Worm (Caenorhabditis elegans) whole organism, L2 larva: ENCODE measurements around the gene srx-86.
A peak's percentile ranks its signal among the peaks of the same experiment; 100 is the strongest.

Experiments
- C34F6.9 ChIP-seq: fragments of 150-350 bp; optimal IDR thresholded peaks from 2 replicates; lab custom pipeline; 2014; ENCODE audit warnings: missing biosample characterization, missing genetic modification characterization
- F13H6.1 ChIP-seq: sonication (generic microtip); optimal IDR thresholded peaks from 2 replicates; lab custom pipeline; 2016; ENCODE audit warnings: missing genetic modification characterization, missing compliant biosample characterization
- Y55F3AM.14 ChIP-seq: fragments of 200-800 bp; sonication (Bioruptor generic); optimal IDR thresholded peaks from 2 replicates; lab custom pipeline; 2018; ENCODE audit warnings: mild to moderate bottlenecking, missing genetic modification characterization, missing compliant biosample characterization
- ZK546.5 ChIP-seq: sonication (generic microtip); optimal IDR thresholded peaks from 2 replicates; lab custom pipeline; 2017; ENCODE audit warnings: missing biosample characterization, missing genetic modification characterization
- alr-1 ChIP-seq: fragments of 150-350 bp; optimal IDR thresholded peaks from 2 replicates; lab custom pipeline; 2014; ENCODE audit warnings: missing biosample characterization, missing genetic modification characterization
- ama-1 ChIP-seq: fragments of 150-350 bp; optimal IDR thresholded peaks from 2 replicates; lab custom pipeline; 2018; ENCODE audit warnings: inconsistent platforms
- blmp-1 ChIP-seq: sonication (generic microtip); optimal IDR thresholded peaks from 2 replicates; lab custom pipeline; 2017; ENCODE audit warnings: missing genetic modification characterization, mild to moderate bottlenecking, missing compliant biosample characterization, antibody characterized with exemption, moderate library complexity; ENCODE audit not compliant: insufficient read depth
- ceh-82 ChIP-seq: fragments of 150-350 bp; optimal IDR thresholded peaks from 2 replicates; lab custom pipeline; 2014; ENCODE audit warnings: missing biosample characterization, missing genetic modification characterization
- crh-2 ChIP-seq: sonication (generic microtip); optimal IDR thresholded peaks from 2 replicates; lab custom pipeline; 2017; ENCODE audit warnings: missing biosample characterization, missing genetic modification characterization
- dmd-4 ChIP-seq: sonication (generic microtip); optimal IDR thresholded peaks from 2 replicates; lab custom pipeline; 2017; ENCODE audit warnings: missing biosample characterization, missing genetic modification characterization
- egl-27 ChIP-seq: sonication (generic microtip); optimal IDR thresholded peaks from 3 replicates; lab custom pipeline; 2017; ENCODE audit warnings: missing biosample characterization, missing genetic modification reagents, missing genetic modification characterization
- elt-1 ChIP-seq: fragments of 150-350 bp; optimal IDR thresholded peaks from 2 replicates; lab custom pipeline; 2014; ENCODE audit warnings: missing biosample characterization, missing genetic modification characterization
- fos-1 ChIP-seq: fragments of 150-350 bp; optimal IDR thresholded peaks from 2 replicates; lab custom pipeline; 2014; ENCODE audit warnings: missing biosample characterization, missing genetic modification characterization
- gmeb-1 ChIP-seq: fragments of 150-350 bp; optimal IDR thresholded peaks from 2 replicates; lab custom pipeline; 2014; ENCODE audit warnings: missing biosample characterization, missing genetic modification characterization
- lin-11 ChIP-seq: fragments of 150-350 bp; sonication (generic microtip); optimal IDR thresholded peaks from 2 replicates; lab custom pipeline; 2014; ENCODE audit warnings: missing biosample characterization, missing genetic modification characterization, inconsistent platforms, mixed read lengths
- lin-13 ChIP-seq: fragments of 150-350 bp; optimal IDR thresholded peaks from 2 replicates; lab custom pipeline; 2014; ENCODE audit warnings: missing biosample characterization, missing genetic modification reagents, missing genetic modification characterization
- lsy-2 ChIP-seq, 2 experiments: fragments of 150-350 bp in 1 of 2; sonication (generic microtip) in 1 of 2; optimal IDR thresholded peaks; 2 replicates each; lab custom pipeline; 2014 to 2017; ENCODE audit warnings: missing biosample characterization in 2 of 2, missing genetic modification characterization in 2 of 2
- mbf-1 ChIP-seq: sonication (generic microtip); optimal IDR thresholded peaks from 2 replicates; lab custom pipeline; 2017; ENCODE audit warnings: missing biosample characterization, missing genetic modification characterization
- mdl-1 ChIP-seq, 2 experiments: fragments of 150-350 bp in 1 of 2; sonication (generic microtip) in 1 of 2; optimal IDR thresholded peaks; 2 replicates each; lab custom pipeline; 2017; ENCODE audit warnings: missing biosample characterization in 2 of 2, missing genetic modification characterization in 2 of 2
- nhr-10 ChIP-seq: sonication (generic microtip); optimal IDR thresholded peaks from 2 replicates; lab custom pipeline; 2017; ENCODE audit warnings: missing biosample characterization, missing genetic modification characterization
- nhr-11 ChIP-seq: fragments of 150-350 bp; optimal IDR thresholded peaks from 2 replicates; lab custom pipeline; 2014; ENCODE audit warnings: missing biosample characterization, missing genetic modification characterization
- nhr-12 ChIP-seq: fragments of 150-350 bp; optimal IDR thresholded peaks from 2 replicates; lab custom pipeline; 2014; ENCODE audit warnings: missing biosample characterization, missing genetic modification characterization
- nhr-129 ChIP-seq: fragments of 150-350 bp; optimal IDR thresholded peaks from 2 replicates; lab custom pipeline; 2014; ENCODE audit warnings: missing biosample characterization, missing genetic modification characterization
- nhr-21 ChIP-seq: fragments of 150-350 bp; optimal IDR thresholded peaks from 2 replicates; lab custom pipeline; 2014; ENCODE audit warnings: missing biosample characterization, missing genetic modification characterization
- nhr-23 ChIP-seq: fragments of 150-350 bp; optimal IDR thresholded peaks from 2 replicates; lab custom pipeline; 2014; ENCODE audit warnings: missing biosample characterization, missing genetic modification reagents, missing genetic modification characterization
- nhr-237 ChIP-seq: fragments of 150-350 bp; optimal IDR thresholded peaks from 2 replicates; lab custom pipeline; 2014; ENCODE audit warnings: missing biosample characterization, missing genetic modification characterization
- nhr-25 ChIP-seq: fragments of 150-350 bp; sonication (generic microtip); optimal IDR thresholded peaks from 3 replicates; lab custom pipeline; 2014; ENCODE audit warnings: missing biosample characterization, missing genetic modification characterization
- nhr-6 ChIP-seq: fragments of 150-350 bp; optimal IDR thresholded peaks from 2 replicates; lab custom pipeline; 2014; ENCODE audit warnings: missing biosample characterization, missing genetic modification characterization
- nhr-77 ChIP-seq: fragments of 150-350 bp; optimal IDR thresholded peaks from 2 replicates; lab custom pipeline; 2014; ENCODE audit warnings: missing biosample characterization, missing genetic modification characterization
- peb-1 ChIP-seq: fragments of 150-350 bp; optimal IDR thresholded peaks from 2 replicates; lab custom pipeline; 2014; ENCODE audit warnings: missing biosample characterization, missing genetic modification characterization
- sem-4 ChIP-seq: fragments of 150-350 bp; optimal IDR thresholded peaks from 2 replicates; lab custom pipeline; 2014; ENCODE audit warnings: missing biosample characterization, missing genetic modification reagents, missing genetic modification characterization
- sma-3 ChIP-seq: sonication (generic microtip); optimal IDR thresholded peaks from 2 replicates; lab custom pipeline; 2016; ENCODE audit warnings: missing genetic modification reagents, missing genetic modification characterization, missing compliant biosample characterization
- sma-9 ChIP-seq, 2 experiments: fragments of 150-350 bp in 1 of 2; sonication (generic microtip) in 1 of 2; optimal IDR thresholded peaks; 2 replicates each; lab custom pipeline; 2014 to 2016; ENCODE audit warnings: missing genetic modification characterization in 2 of 2, mild to moderate bottlenecking in 1 of 2, missing biosample characterization in 1 of 2, missing compliant biosample characterization in 1 of 2, missing genetic modification reagents in 1 of 2, moderate library complexity in 1 of 2
- unc-39 ChIP-seq: fragments of 150-350 bp; optimal IDR thresholded peaks from 2 replicates; lab custom pipeline; 2014; ENCODE audit warnings: missing biosample characterization, missing genetic modification characterization
- unc-55 ChIP-seq: fragments of 150-350 bp; sonication (generic microtip); optimal IDR thresholded peaks from 3 replicates; lab custom pipeline; 2014; ENCODE audit warnings: missing biosample characterization, missing genetic modification reagents, missing genetic modification characterization
- zag-1 ChIP-seq: fragments of 150-350 bp; optimal IDR thresholded peaks from 2 replicates; lab custom pipeline; 2014; ENCODE audit warnings: missing biosample characterization, missing genetic modification characterization
- ztf-1 ChIP-seq: fragments of 200-800 bp; sonication (Bioruptor generic); conservative IDR thresholded peaks from 2 replicates; pipeline ENCODE4 v1.3.6; 2022; ENCODE audit warnings: missing genetic modification characterization, missing compliant biosample characterization
- ztf-11 ChIP-seq: sonication (generic microtip); optimal IDR thresholded peaks from 2 replicates; lab custom pipeline; 2017; ENCODE audit warnings: missing biosample characterization, missing genetic modification characterization
- ztf-4 ChIP-seq: fragments of 150-350 bp; optimal IDR thresholded peaks from 2 replicates; lab custom pipeline; 2014; ENCODE audit warnings: missing biosample characterization, missing genetic modification characterization

Gene srx-86

ce11 chrV:11548914-11549406, 13.8 kb upstream of the srx-86 start, which contains the start of the genes F38B7.17 and F38B7.3:
Gene F38B7.17, minus strand, starts transcription at chrV:11548964.
Gene F38B7.3, plus strand, starts transcription at chrV:11549107.
- no peak for TF ChIP-seq nhr-77 (tag; lab: Kevin White, UChicago)
- peak; percentile 79 for TF ChIP-seq ama-1 (lab: Kevin White, UChicago)
- peak; percentile 37 for TF ChIP-seq ztf-4
- peak; percentile 69 for TF ChIP-seq crh-2 (tag; lab: Kevin White, UChicago)
- peak in 1 of 2 experiments; percentile 70 for TF ChIP-seq lsy-2 (tag; optimal IDR thresholded peaks at IDR 0.05; lab: Kevin White, UChicago)
- TF ChIP-seq unc-55 (GFP tag; lab: Kevin White, UChicago) = peak; percentile 44
- TF ChIP-seq nhr-25 = peak; percentile 78
- TF ChIP-seq peb-1 = no peak
- TF ChIP-seq unc-39 = no peak
- TF ChIP-seq nhr-6 (tag; lab: Kevin White, UChicago) = peak; percentile 50
- TF ChIP-seq nhr-21 (tag; lab: Kevin White, UChicago) = peak; percentile 64
- TF ChIP-seq alr-1 = no peak
- no peak for TF ChIP-seq nhr-237 (tag; lab: Kevin White, UChicago)
- TF ChIP-seq dmd-4 = no peak
- no peak for TF ChIP-seq nhr-11 (tag; lab: Kevin White, UChicago)
- TF ChIP-seq blmp-1 (tag; lab: Kevin White, UChicago) = peak; percentile 77
- TF ChIP-seq sma-9 (GFP tag; optimal IDR thresholded peaks at IDR 0.05; lab: Kevin White, UChicago) = peak; percentile 70
- no peak for TF ChIP-seq sma-9 (tag; optimal IDR thresholded peaks at IDR 0.05; lab: Kevin White, UChicago)
- no peak for TF ChIP-seq nhr-23 (tag; lab: Kevin White, UChicago)
- no peak for TF ChIP-seq gmeb-1 (tag; lab: Kevin White, UChicago)
- TF ChIP-seq Y55F3AM.14 (GFP tag; lab: Kevin White, UChicago) = no peak
- TF ChIP-seq zag-1 (tag; lab: Kevin White, UChicago) = no peak
- TF ChIP-seq nhr-129 (tag; lab: Kevin White, UChicago) = peak; percentile 85
- TF ChIP-seq fos-1 (tag; lab: Kevin White, UChicago) = peak; percentile 56
- TF ChIP-seq lin-13 = peak; percentile 38
- TF ChIP-seq F13H6.1 (tag; lab: Kevin White, UChicago) = peak; percentile 64
- TF ChIP-seq mdl-1 (tag; optimal IDR thresholded peaks at IDR 0.05; lab: Kevin White, UChicago) = peak; percentile 69 to 81
- peak; percentile 89 for TF ChIP-seq C34F6.9 (tag; lab: Kevin White, UChicago)
- TF ChIP-seq nhr-12 (tag; lab: Kevin White, UChicago) = no peak

- TF ChIP-seq sma-3 (GFP tag; lab: Kevin White, UChicago) (no peak), lin-11 (tag; lab: Kevin White, UChicago) (no peak), nhr-77 (tag; lab: Kevin White, UChicago) (no peak), nhr-23 (tag; lab: Kevin White, UChicago) (no peak), ceh-82 (no peak), ztf-1 (no peak), mbf-1 (tag; lab: Kevin White, UChicago) (no peak)
Measured at ce11 chrV:11552379-11552778, 10.4 kb upstream of the srx-86 start, which contains the start of gene srx-85. Gene srx-85, plus strand, starts transcription at chrV:11552679.

DNA sequence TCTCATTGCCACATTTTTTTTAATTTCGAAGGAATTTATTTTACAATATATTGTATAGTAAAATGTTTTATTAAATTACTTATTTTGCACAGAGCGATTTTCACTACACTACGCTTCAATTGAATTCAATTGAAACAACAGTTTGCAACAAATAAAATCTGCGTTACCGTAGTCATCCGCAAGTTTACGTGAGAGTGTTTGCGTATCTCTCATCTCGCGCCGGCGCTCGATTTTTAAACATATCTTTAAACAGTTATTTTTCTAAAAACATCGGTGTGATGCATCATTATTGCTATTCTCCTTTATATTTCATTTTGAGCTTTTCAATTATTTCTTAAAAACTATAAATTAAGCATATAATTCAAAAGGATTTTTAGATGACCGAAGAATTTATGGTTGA, 8.5 kb upstream of the srx-86 start, which contains the start of gene duo-1:
duo-1 (plus strand) TSS at position 371 of the 400 bp plus-strand sequence.
- TF ChIP-seq lin-11 (tag; lab: Kevin White, UChicago) (no peak), dmd-4 (no peak), alr-1 (no peak), lin-13 (no peak), ZK546.5 (tag; lab: Kevin White, UChicago) (no peak), nhr-25 (no peak)

- TF ChIP-seq nhr-77 (tag; lab: Kevin White, UChicago) (no peak), sem-4 (tag; lab: Kevin White, UChicago) (no peak), Y55F3AM.14 (GFP tag; lab: Kevin White, UChicago) (no peak), nhr-10 (tag; lab: Kevin White, UChicago) (no peak), F13H6.1 (tag; lab: Kevin White, UChicago) (no peak), gmeb-1 (tag; lab: Kevin White, UChicago) (no peak), lsy-2 (tag; optimal IDR thresholded peaks at IDR 0.05; lab: Kevin White, UChicago) (no peak), ztf-11 (tag; lab: Kevin White, UChicago) (no peak), fos-1 (tag; lab: Kevin White, UChicago) (no peak), egl-27 (tag; lab: Kevin White, UChicago) (no peak), ceh-82 (no peak), crh-2 (tag; lab: Kevin White, UChicago) (no peak), blmp-1 (tag; lab: Kevin White, UChicago) (no peak), elt-1 (no peak)
Measured at ce11 chrV:11564573-11564972, 1.8 kb downstream of the srx-86 start, which contains the start of gene srx-87. Gene srx-87, plus strand, starts transcription at chrV:11564873.
